Fruit fly (Drosophila melanogaster) whole organism, adult: ENCODE data around the gene tmod.

ENCODE experiments used
- CG1620 ChIP-seq: fragments of 200-800 bp; sonication (Bioruptor generic); optimal IDR thresholded peaks from 2 replicates; lab custom pipeline; 2016; ENCODE audit warnings: missing biosample characterization, missing genetic modification characterization
- CG5204 ChIP-seq: fragments of 200-800 bp; sonication (Bioruptor generic); optimal IDR thresholded peaks from 2 replicates; lab custom pipeline; 2016; ENCODE audit warnings: missing biosample characterization, missing genetic modification characterization
- CG7045 ChIP-seq: fragments of 200-800 bp; sonication (Bioruptor generic); optimal IDR thresholded peaks from 2 replicates; lab custom pipeline; 2017; ENCODE audit warnings: missing biosample characterization, mild to moderate bottlenecking, missing genetic modification characterization
- CG7101 ChIP-seq: fragments of 200-800 bp; sonication (Bioruptor generic); optimal IDR thresholded peaks from 2 replicates; lab custom pipeline; 2018; ENCODE audit warnings: missing biosample characterization, mild to moderate bottlenecking, missing genetic modification characterization, moderate library complexity
- Crg-1 ChIP-seq: fragments of 200-800 bp; sonication (Bioruptor generic); optimal IDR thresholded peaks from 2 replicates; lab custom pipeline; 2016; ENCODE audit warnings: missing biosample characterization, missing genetic modification characterization
- Hr96 ChIP-seq: fragments of 200-800 bp; sonication (Bioruptor generic); optimal IDR thresholded peaks from 2 replicates; lab custom pipeline; 2016; ENCODE audit warnings: missing biosample characterization, missing genetic modification characterization
- cnc ChIP-seq, 2 experiments: fragments of >200 bp; optimal IDR thresholded peaks; 2 replicates each; lab custom pipeline; 2017
- kay ChIP-seq: fragments of 200-800 bp; sonication (Bioruptor generic); peaks from one replicate; lab custom pipeline; 2016; ENCODE audit warnings: missing biosample characterization, missing genetic modification characterization, borderline replicate concordance
- tj ChIP-seq: fragments of 200-800 bp; sonication (Bioruptor generic); optimal IDR thresholded peaks from 3 replicates; lab custom pipeline; 2017; ENCODE audit warnings: missing biosample characterization, mild to moderate bottlenecking, missing genetic modification characterization, moderate library complexity

DNA sequence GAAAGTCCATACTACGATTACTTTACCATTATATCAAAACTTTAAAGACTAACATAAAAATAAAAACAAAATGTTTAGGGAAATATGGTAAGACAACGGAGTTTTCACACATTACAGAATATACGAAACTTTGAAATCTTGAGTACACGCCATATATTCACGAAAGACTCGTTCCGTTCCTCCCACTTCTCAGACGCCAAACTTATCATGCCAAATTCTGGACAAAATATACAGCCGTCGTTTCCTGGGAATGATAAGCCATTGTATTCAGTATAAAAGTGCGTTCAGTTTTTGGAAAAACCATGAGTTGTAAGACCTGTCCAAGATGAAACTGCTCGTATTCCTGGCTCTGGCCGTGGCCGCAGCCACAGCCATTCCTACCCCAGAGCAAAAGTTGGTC is 43.7 kb upstream of the tmod start, which contains the start of gene Jon99Fi:
- no peak for TF ChIP-seq CG1620 (GFP tag; lab: Kevin White, UChicago)
- no peak for TF ChIP-seq Hr96
- no peak for TF ChIP-seq Crg-1 (GFP tag; lab: Kevin White, UChicago)
- TF ChIP-seq tj, result no peak
- no peak for TF ChIP-seq kay (GFP tag; lab: Kevin White, UChicago)
- TF ChIP-seq CG7101 (tag; lab: Kevin White, UChicago), result no peak
- no peak for TF ChIP-seq CG7045 (GFP tag; lab: Kevin White, UChicago)
- no peak for TF ChIP-seq cnc (optimal IDR thresholded peaks at IDR 0.05; lab: Kevin White, UChicago)
- no peak for TF ChIP-seq CG5204 (GFP tag; lab: Kevin White, UChicago)
